Worm (Caenorhabditis elegans) whole organism, early embryonic: ENCODE data around the gene coh-3.

Experiments
- B0310.2 ChIP-seq: sonication (generic microtip); optimal IDR thresholded peaks from 2 replicates; lab custom pipeline; 2016; ENCODE audit warnings: mild to moderate bottlenecking, missing genetic modification characterization, missing compliant biosample characterization
- F13C5.2 ChIP-seq: sonication (generic microtip); optimal IDR thresholded peaks from 2 replicates; lab custom pipeline; 2017; ENCODE audit warnings: mild to moderate bottlenecking, missing genetic modification characterization, inconsistent platforms, missing compliant biosample characterization
- aly-1 ChIP-seq: sonication (generic microtip); optimal IDR thresholded peaks from 2 replicates; lab custom pipeline; 2016; ENCODE audit warnings: missing genetic modification characterization, missing compliant biosample characterization
- ama-1 ChIP-seq: fragments of 150-350 bp; optimal IDR thresholded peaks from 2 replicates; lab custom pipeline; 2014
- ceh-13 ChIP-seq: fragments of 200-800 bp; sonication (Bioruptor generic); optimal IDR thresholded peaks from 2 replicates; lab custom pipeline; 2018; ENCODE audit warnings: mild to moderate bottlenecking, missing genetic modification characterization, missing compliant biosample characterization
- ceh-36 ChIP-seq: sonication (generic microtip); optimal IDR thresholded peaks from 2 replicates; lab custom pipeline; 2016; ENCODE audit warnings: missing genetic modification characterization, inconsistent platforms, missing compliant biosample characterization
- ets-7 ChIP-seq: sonication (generic microtip); optimal IDR thresholded peaks from 2 replicates; lab custom pipeline; 2016; ENCODE audit warnings: missing genotype, missing genetic modification characterization, missing compliant biosample characterization
- flt-1 ChIP-seq: fragments of 200-800 bp; sonication (Bioruptor generic); IDR thresholded peaks from 2 replicates; pipeline ENCODE4 v1.3.6; 2022; ENCODE audit warnings: missing genetic modification characterization, missing compliant biosample characterization
- hmbx-1 ChIP-seq: sonication (generic microtip); optimal IDR thresholded peaks from 2 replicates; lab custom pipeline; 2016; ENCODE audit warnings: mild to moderate bottlenecking, missing genetic modification characterization, missing compliant biosample characterization
- hmg-4 ChIP-seq: fragments of 200-800 bp; sonication (Bioruptor generic); optimal IDR thresholded peaks from 2 replicates; lab custom pipeline; 2018; ENCODE audit warnings: mild to moderate bottlenecking, missing genetic modification characterization, missing compliant biosample characterization
- hnd-1 ChIP-seq: sonication (generic microtip); optimal IDR thresholded peaks from 2 replicates; lab custom pipeline; 2016; ENCODE audit warnings: missing genetic modification characterization, missing compliant biosample characterization
- pes-1 ChIP-seq: fragments of 200-800 bp; sonication (Bioruptor generic); IDR thresholded peaks from 2 replicates; pipeline ENCODE4 v1.3.6; 2022; ENCODE audit warnings: missing genetic modification reagents, missing genetic modification characterization, missing compliant biosample characterization
- scrt-1 ChIP-seq: fragments of 200-800 bp; sonication (Bioruptor generic); IDR thresholded peaks from 2 replicates; pipeline ENCODE4 v1.3.6; 2022; ENCODE audit warnings: missing genetic modification characterization, missing compliant biosample characterization
- sea-1 ChIP-seq: fragments of 200-800 bp; sonication (Bioruptor generic); conservative IDR thresholded peaks from 2 replicates; pipeline ENCODE4 v1.3.6; 2022; ENCODE audit warnings: missing genetic modification characterization, missing compliant biosample characterization
- tbx-11 ChIP-seq: fragments of 200-800 bp; sonication (Bioruptor generic); IDR thresholded peaks from 2 replicates; pipeline ENCODE4 v1.3.6; 2022; ENCODE audit warnings: missing genetic modification characterization, missing compliant biosample characterization
- tbx-37 ChIP-seq: fragments of 200-800 bp; sonication (Bioruptor generic); conservative IDR thresholded peaks from 2 replicates; pipeline ENCODE4 v1.3.6; 2022; ENCODE audit warnings: missing genetic modification reagents, missing genetic modification characterization, missing compliant biosample characterization
- tra-4 ChIP-seq: sonication (generic microtip); optimal IDR thresholded peaks from 2 replicates; lab custom pipeline; 2017; ENCODE audit warnings: missing genetic modification characterization, missing compliant biosample characterization

Gene coh-3

ce11 chrV:14463087-14463486 is 5.9 kb downstream of the coh-3 start, which contains the start of gene F08H9.3:
TSS of gene F08H9.3 (minus strand) at chrV:14463338.
- peak; percentile 5 for TF ChIP-seq hmg-4 (GFP tag; lab: Kevin White, UChicago)

DNA sequence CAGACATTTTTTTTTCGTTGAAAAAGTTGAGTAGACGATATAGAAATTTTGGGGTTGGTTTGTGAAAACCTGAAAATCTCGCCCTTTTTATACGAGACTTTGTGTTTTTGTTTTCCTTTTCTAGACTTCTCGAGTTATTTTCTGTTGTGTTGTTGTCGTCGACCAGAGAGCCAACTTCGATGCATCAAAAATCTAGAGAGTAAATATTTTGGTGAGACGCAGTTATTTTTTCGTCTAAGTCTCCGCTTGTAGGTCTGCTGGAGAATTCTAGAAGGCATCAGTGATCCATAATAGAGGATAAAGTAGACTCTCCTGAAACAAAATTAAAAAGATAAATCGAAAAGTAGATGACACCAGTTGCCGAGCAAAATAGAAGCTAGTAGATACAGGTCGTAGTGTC is 7.1 kb downstream of the coh-3 start, which contains the start of gene F08H9.4:
F08H9.4 (minus strand) TSS at position 61 of the 400 bp plus-strand sequence.
- TF ChIP-seq tra-4 (tag; lab: Kevin White, UChicago) (no peak), aly-1 (tag; lab: Kevin White, UChicago) (no peak), ceh-36 (tag; lab: Kevin White, UChicago) (no peak), ama-1 (no peak), pes-1 (GFP tag; lab: Robert Waterston, UW) (no peak), scrt-1 (GFP tag; lab: Robert Waterston, UW) (no peak), B0310.2 (no peak), hmbx-1 (tag; lab: Kevin White, UChicago) (no peak), tbx-37 (GFP tag; lab: Robert Waterston, UW) (no peak), flt-1 (GFP tag; lab: Robert Waterston, UW) (no peak)

DNA sequence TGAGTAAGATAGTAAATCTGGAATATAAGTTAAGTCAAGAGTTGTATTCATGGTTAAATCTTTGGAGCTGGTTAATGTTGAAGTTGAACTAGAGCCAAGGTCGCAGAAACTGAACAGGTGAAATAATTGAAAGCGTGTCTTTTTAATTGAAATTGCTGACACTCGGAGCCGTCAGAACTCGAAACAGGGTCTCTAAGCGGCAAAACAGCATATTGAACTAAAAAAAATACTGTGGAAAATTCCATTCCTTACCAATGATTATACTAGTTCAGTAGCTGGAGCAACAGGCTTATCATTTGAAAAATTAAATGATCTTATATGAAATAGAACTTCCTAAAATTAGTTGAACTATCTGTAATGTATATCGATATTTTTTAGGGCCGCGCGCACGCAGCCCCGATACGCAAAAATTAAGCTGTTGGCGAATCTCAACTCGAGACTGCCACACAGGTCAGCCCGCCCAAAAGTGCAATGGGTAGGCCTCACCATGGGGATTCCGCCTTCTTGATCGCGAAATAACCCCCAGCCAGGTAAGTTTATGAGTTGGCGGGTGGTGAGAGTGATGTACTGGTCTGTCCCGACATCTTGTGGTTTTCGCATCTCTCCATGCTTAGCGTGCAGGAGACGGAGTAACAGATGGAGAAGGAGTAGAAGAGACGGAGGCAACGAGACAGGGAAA is 11.1 kb downstream of the coh-3 start, which contains the start of gene srz-97:
srz-97 (minus strand) TSS at position 51 of the 679 bp plus-strand sequence.
- TF ChIP-seq hmbx-1 (tag; lab: Kevin White, UChicago), result no peak

DNA sequence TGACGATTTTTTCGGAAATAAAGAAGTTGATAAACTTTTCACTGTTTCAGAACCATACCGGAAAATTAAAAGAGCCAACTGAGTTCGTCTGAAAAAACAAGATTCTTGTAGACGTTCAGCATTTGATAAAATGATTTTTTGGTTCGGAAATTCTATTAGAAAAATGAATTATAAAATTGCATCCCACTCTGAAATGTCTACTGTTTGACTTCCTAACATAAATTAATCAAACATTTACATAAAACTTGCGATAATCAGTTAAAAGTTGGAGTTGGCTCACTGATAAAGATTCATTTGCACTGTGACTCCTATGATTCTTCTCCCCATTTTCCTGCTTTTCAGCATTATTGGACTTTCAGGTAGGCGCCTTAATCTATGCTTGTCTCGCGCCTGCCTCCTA is 11.7 kb downstream of the coh-3 start, which contains the start of gene clec-57:
clec-57 (plus strand) TSS at position 301 of the 400 bp plus-strand sequence.
- TF ChIP-seq hmbx-1 (tag; lab: Kevin White, UChicago) (no peak), pes-1 (GFP tag; lab: Robert Waterston, UW) (no peak), tra-4 (tag; lab: Kevin White, UChicago) (no peak), B0310.2 (no peak), hnd-1 (tag; lab: Kevin White, UChicago) (no peak), ama-1 (no peak), ets-7 (no peak), tbx-11 (GFP tag; lab: Robert Waterston, UW) (no peak), F13C5.2 (tag; lab: Kevin White, UChicago) (no peak), scrt-1 (GFP tag; lab: Robert Waterston, UW) (no peak), ceh-13 (GFP tag; lab: Kevin White, UChicago) (no peak), flt-1 (GFP tag; lab: Robert Waterston, UW) (no peak)

- TF ChIP-seq tra-4 (tag; lab: Kevin White, UChicago) (no peak), pes-1 (GFP tag; lab: Robert Waterston, UW) (no peak), tbx-11 (GFP tag; lab: Robert Waterston, UW) (no peak), ceh-13 (GFP tag; lab: Kevin White, UChicago) (no peak), hmg-4 (GFP tag; lab: Kevin White, UChicago) (no peak), hnd-1 (tag; lab: Kevin White, UChicago) (no peak), aly-1 (tag; lab: Kevin White, UChicago) (no peak), sea-1 (no peak), ets-7 (no peak), flt-1 (GFP tag; lab: Robert Waterston, UW) (no peak), B0310.2 (no peak), F13C5.2 (tag; lab: Kevin White, UChicago) (no peak), scrt-1 (GFP tag; lab: Robert Waterston, UW) (no peak), ama-1 (no peak), tbx-37 (GFP tag; lab: Robert Waterston, UW) (no peak), hmbx-1 (tag; lab: Kevin White, UChicago) (no peak), ceh-36 (tag; lab: Kevin White, UChicago) (no peak)
Observed at ce11 chrV:14472229-14472628, 15.0 kb downstream of the coh-3 start, which contains the start of gene clec-227. TSS of gene clec-227 (plus strand) at chrV:14472529.

- TF ChIP-seq scrt-1 (GFP tag; lab: Robert Waterston, UW), result no peak
- TF ChIP-seq ceh-36 (tag; lab: Kevin White, UChicago), result no peak
- TF ChIP-seq ama-1, result no peak
- no peak for TF ChIP-seq B0310.2
- TF ChIP-seq aly-1 (tag; lab: Kevin White, UChicago), result no peak
- no peak for TF ChIP-seq flt-1 (GFP tag; lab: Robert Waterston, UW)
- TF ChIP-seq hmbx-1 (tag; lab: Kevin White, UChicago), result no peak
- no peak for TF ChIP-seq hnd-1 (tag; lab: Kevin White, UChicago)
- TF ChIP-seq ceh-13 (GFP tag; lab: Kevin White, UChicago), result no peak
- no peak for TF ChIP-seq hmg-4 (GFP tag; lab: Kevin White, UChicago)
- TF ChIP-seq tbx-37 (GFP tag; lab: Robert Waterston, UW), result no peak
- TF ChIP-seq tbx-11 (GFP tag; lab: Robert Waterston, UW), result no peak
- TF ChIP-seq sea-1, result no peak
- no peak for TF ChIP-seq pes-1 (GFP tag; lab: Robert Waterston, UW)
- TF ChIP-seq F13C5.2 (tag; lab: Kevin White, UChicago), result no peak
- TF ChIP-seq ets-7, result no peak
Observed at ce11 chrV:14474099-14474498, 16.9 kb downstream of the coh-3 start, which contains the start of gene clec-56. TSS of gene clec-56 (plus strand) at chrV:14474399.

- TF ChIP-seq scrt-1 (GFP tag; lab: Robert Waterston, UW) (no peak), tbx-37 (GFP tag; lab: Robert Waterston, UW) (no peak), pes-1 (GFP tag; lab: Robert Waterston, UW) (no peak), hnd-1 (tag; lab: Kevin White, UChicago) (no peak), sea-1 (no peak), F13C5.2 (tag; lab: Kevin White, UChicago) (no peak), hmbx-1 (tag; lab: Kevin White, UChicago) (no peak), tra-4 (tag; lab: Kevin White, UChicago) (no peak), ceh-13 (GFP tag; lab: Kevin White, UChicago) (no peak), ceh-36 (tag; lab: Kevin White, UChicago) (no peak), ama-1 (no peak)
Observed at ce11 chrV:14476680-14477079, 19.5 kb downstream of the coh-3 start, which contains the start of gene clec-54. TSS of gene clec-54 (plus strand) at chrV:14476903.
